Worm (Caenorhabditis elegans) whole organism, mixed stage, embryonic: ENCODE results near the gene pfd-4.

Source experiments
- M03D4.4 ChIP-seq: sonication (generic microtip); optimal IDR thresholded peaks from 2 replicates; lab custom pipeline; 2017; ENCODE audit warnings: mild to moderate bottlenecking, missing genetic modification characterization, missing compliant biosample characterization
- bed-3 ChIP-seq: fragments of 200-800 bp; sonication (Bioruptor generic); optimal IDR thresholded peaks from 3 replicates; lab custom pipeline; 2018; ENCODE audit warnings: mild to moderate bottlenecking, missing genetic modification characterization, moderate library complexity, missing compliant biosample characterization
- blmp-1 ChIP-seq: fragments of 150-350 bp; optimal IDR thresholded peaks from 2 replicates; lab custom pipeline; 2014; ENCODE audit warnings: missing biosample characterization, missing genetic modification characterization
- ceh-83 ChIP-seq: fragments of 200-800 bp; sonication (Bioruptor generic); optimal IDR thresholded peaks from 2 replicates; lab custom pipeline; 2018; ENCODE audit warnings: mild to moderate bottlenecking, missing genetic modification characterization, missing compliant biosample characterization
- ces-1 ChIP-seq: fragments of 150-350 bp; optimal IDR thresholded peaks from 2 replicates; lab custom pipeline; 2014; ENCODE audit warnings: missing biosample characterization, missing genetic modification reagents, missing genetic modification characterization
- elt-3 ChIP-seq: fragments of 150-350 bp; optimal IDR thresholded peaks from 2 replicates; lab custom pipeline; 2014; ENCODE audit warnings: missing biosample characterization, missing genetic modification characterization
- flh-1 ChIP-seq: fragments of 200-800 bp; sonication (Bioruptor generic); optimal IDR thresholded peaks from 2 replicates; lab custom pipeline; 2018; ENCODE audit warnings: mild to moderate bottlenecking, missing genetic modification characterization, moderate library complexity, missing compliant biosample characterization
- ham-2 ChIP-seq: fragments of 200-800 bp; sonication (Bioruptor generic); optimal IDR thresholded peaks from 2 replicates; lab custom pipeline; 2018; ENCODE audit warnings: mild to moderate bottlenecking, missing genetic modification characterization, missing compliant biosample characterization
- hlh-1 ChIP-seq: fragments of 150-350 bp; optimal IDR thresholded peaks from 2 replicates; lab custom pipeline; 2014; ENCODE audit warnings: missing biosample characterization, missing genetic modification reagents, missing genetic modification characterization
- lin-13 ChIP-seq: fragments of 150-350 bp; optimal IDR thresholded peaks from 2 replicates; lab custom pipeline; 2014; ENCODE audit warnings: missing biosample characterization, missing genetic modification characterization
- lin-32 ChIP-seq: fragments of 200-800 bp; sonication (Bioruptor generic); optimal IDR thresholded peaks from 2 replicates; lab custom pipeline; 2018; ENCODE audit warnings: mild to moderate bottlenecking, missing genetic modification characterization, missing compliant biosample characterization
- lsy-2 ChIP-seq: fragments of 150-350 bp; optimal IDR thresholded peaks from 2 replicates; lab custom pipeline; 2014; ENCODE audit warnings: missing biosample characterization, missing genetic modification characterization
- mab-5 ChIP-seq: fragments of 150-350 bp; optimal IDR thresholded peaks from 2 replicates; lab custom pipeline; 2014; ENCODE audit warnings: missing biosample characterization, missing genetic modification characterization
- nhr-12 ChIP-seq: fragments of 150-350 bp; optimal IDR thresholded peaks from 2 replicates; lab custom pipeline; 2014; ENCODE audit warnings: missing biosample characterization, missing genetic modification characterization
- nhr-2 ChIP-seq: fragments of 150-350 bp; optimal IDR thresholded peaks from 2 replicates; lab custom pipeline; 2014; ENCODE audit warnings: missing biosample characterization, missing genetic modification characterization
- nhr-237 ChIP-seq: fragments of 150-350 bp; optimal IDR thresholded peaks from 2 replicates; lab custom pipeline; 2014; ENCODE audit warnings: missing biosample characterization, missing genetic modification characterization
- nhr-76 ChIP-seq: sonication (generic microtip); optimal IDR thresholded peaks from 2 replicates; lab custom pipeline; 2017; ENCODE audit warnings: missing biosample characterization, missing genetic modification characterization
- pha-4 ChIP-seq: fragments of 150-350 bp; optimal IDR thresholded peaks from 2 replicates; lab custom pipeline; 2018; ENCODE audit warnings: missing biosample characterization, missing genetic modification reagents, missing genetic modification characterization
- sptf-1 ChIP-seq: sonication (generic microtip); optimal IDR thresholded peaks from 2 replicates; lab custom pipeline; 2017; ENCODE audit warnings: mild to moderate bottlenecking, missing genetic modification characterization, moderate library complexity, missing compliant biosample characterization
- tbx-8 ChIP-seq: fragments of 200-800 bp; sonication (Bioruptor generic); optimal IDR thresholded peaks from 2 replicates; lab custom pipeline; 2018; ENCODE audit warnings: mild to moderate bottlenecking, missing genetic modification characterization, moderate library complexity, missing compliant biosample characterization
- unc-120 ChIP-seq: sonication (generic microtip); optimal IDR thresholded peaks from 2 replicates; lab custom pipeline; 2017; ENCODE audit warnings: missing genetic modification characterization, missing compliant biosample characterization; ENCODE audit not compliant: poor library complexity, severe bottlenecking
- unc-62 ChIP-seq: fragments of 150-350 bp; optimal IDR thresholded peaks from 2 replicates; lab custom pipeline; 2014; ENCODE audit warnings: missing biosample characterization, missing genetic modification reagents, missing genetic modification characterization
- ztf-11 ChIP-seq: fragments of 150-350 bp; optimal IDR thresholded peaks from 2 replicates; lab custom pipeline; 2014; ENCODE audit warnings: missing biosample characterization, missing genetic modification characterization

pfd-4 gene

DNA sequence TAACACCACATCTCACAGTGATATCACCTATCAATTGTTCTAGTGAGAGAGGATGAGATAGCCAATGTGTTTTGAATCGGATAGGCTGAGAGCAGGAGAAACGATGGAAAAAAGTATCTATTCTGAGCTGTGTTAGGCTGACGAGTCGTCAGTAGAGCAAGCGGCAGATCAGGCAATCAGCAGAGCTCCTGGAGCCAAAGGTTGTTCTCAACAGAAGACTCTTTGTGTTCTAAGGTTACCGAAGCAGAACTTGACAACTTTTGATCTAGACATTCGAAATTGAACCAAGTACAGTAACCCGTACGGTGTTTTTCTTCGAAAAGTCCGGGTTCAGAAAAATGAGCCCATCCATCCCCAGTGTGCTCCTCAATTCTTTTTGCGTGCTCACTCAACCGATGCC, 37.8 kb downstream of the pfd-4 start:
- TF ChIP-seq nhr-76 (tag; lab: Kevin White, UChicago) (no peak), blmp-1 (tag; lab: Kevin White, UChicago) (no peak), bed-3 (no peak), ham-2 (GFP tag; lab: Kevin White, UChicago) (no peak), unc-120 (tag; lab: Kevin White, UChicago) (no peak)

DNA sequence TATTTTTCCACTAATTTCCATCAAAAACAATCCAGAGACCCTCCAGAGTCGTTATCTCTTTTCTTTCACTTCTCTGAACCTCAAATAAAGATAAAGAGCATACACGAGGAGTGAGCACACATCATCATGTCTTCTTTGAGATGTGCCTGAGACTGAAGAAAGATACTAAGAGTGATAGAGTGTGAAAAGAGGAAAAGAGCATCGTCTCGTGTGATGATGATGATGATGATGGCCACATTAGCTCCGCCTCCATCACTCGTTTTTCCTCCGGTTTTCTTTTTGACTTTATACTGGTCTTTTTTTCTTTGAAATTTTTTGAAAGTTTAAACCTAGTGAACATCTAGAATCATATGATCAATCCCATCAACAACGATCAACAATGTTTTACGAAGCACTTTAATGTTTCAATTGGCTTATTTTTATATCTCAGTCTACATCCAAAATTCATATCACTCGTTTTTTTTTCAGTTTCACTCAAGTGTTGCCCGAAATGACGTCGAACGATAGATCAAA, 39.0 kb downstream of the pfd-4 start, which contains the start of gene T01G1.2:
T01G1.2 (plus strand) TSS at position 463 of the 513 bp plus-strand sequence.
- peak; percentile 55 for TF ChIP-seq unc-62 (GFP tag; lab: Kevin White, UChicago)
- peak; percentile 83 for TF ChIP-seq unc-120 (tag; lab: Kevin White, UChicago)
- TF ChIP-seq nhr-237 (tag; lab: Kevin White, UChicago) = no peak

- TF ChIP-seq flh-1 (GFP tag; lab: Kevin White, UChicago) = no peak
- no peak for TF ChIP-seq nhr-2
- no peak for TF ChIP-seq ceh-83
- no peak for TF ChIP-seq mab-5 (tag; lab: Kevin White, UChicago)
- no peak for TF ChIP-seq M03D4.4
- no peak for TF ChIP-seq blmp-1 (tag; lab: Kevin White, UChicago)
- no peak for TF ChIP-seq lsy-2
- no peak for TF ChIP-seq ztf-11
- no peak for TF ChIP-seq unc-120 (tag; lab: Kevin White, UChicago)
- TF ChIP-seq ces-1 (GFP tag; lab: Kevin White, UChicago) = no peak
- no peak for TF ChIP-seq lin-13 (tag; lab: Kevin White, UChicago)
- TF ChIP-seq sptf-1 (tag; lab: Kevin White, UChicago) = no peak
- no peak for TF ChIP-seq elt-3 (tag; lab: Kevin White, UChicago)
- TF ChIP-seq nhr-12 (tag; lab: Kevin White, UChicago) = no peak
- no peak for TF ChIP-seq hlh-1 (tag; lab: Kevin White, UChicago)
- no peak for TF ChIP-seq tbx-8 (GFP tag; lab: Kevin White, UChicago)
Measured at ce11 chrIV:11359769-11360168, 44.8 kb downstream of the pfd-4 start, which contains the start of gene klp-12. klp-12 (minus strand) TSS chrIV:11359869.

ce11 chrIV:11361409-11361808, 46.4 kb downstream of the pfd-4 start, which contains the start of gene T01G1.4:
T01G1.4 (minus strand) TSS chrIV:11361509.
- TF ChIP-seq lin-32 (GFP tag; lab: Kevin White, UChicago) = no peak
- TF ChIP-seq ceh-83 = no peak

- TF ChIP-seq hlh-1 (tag; lab: Kevin White, UChicago) (no peak), pha-4 (tag; lab: Kevin White, UChicago) (no peak), elt-3 (tag; lab: Kevin White, UChicago) (no peak), ham-2 (GFP tag; lab: Kevin White, UChicago) (peak; percentile 59), ces-1 (GFP tag; lab: Kevin White, UChicago) (peak; percentile 35)
Measured at ce11 chrIV:11363806-11364562, 49.0 kb downstream of the pfd-4 start.
